Fruit fly (Drosophila melanogaster) whole organism, prepupa: ENCODE measurements around the gene Pep.

ENCODE experiments used
- Blimp-1 ChIP-seq: fragments of 200-800 bp; sonication (Bioruptor generic); optimal IDR thresholded peaks from 3 replicates; lab custom pipeline; 2017; ENCODE audit warnings: missing biosample characterization, missing genetic modification characterization, mild to moderate bottlenecking, moderate library complexity, missing genetic modification reagents
- CG10669 ChIP-seq: fragments of 200-800 bp; sonication (Bioruptor generic); optimal IDR thresholded peaks from 3 replicates; lab custom pipeline; 2018; ENCODE audit warnings: missing biosample characterization, mild to moderate bottlenecking, missing genetic modification characterization, moderate library complexity
- CG11294 ChIP-seq: fragments of 200-800 bp; sonication (Bioruptor generic); IDR thresholded peaks from 2 replicates; pipeline ENCODE4 v1.3.6; 2022; ENCODE audit warnings: missing biosample characterization, missing genetic modification characterization
- CG11762 ChIP-seq: fragments of 200-800 bp; sonication (Bioruptor generic); optimal IDR thresholded peaks from 3 replicates; lab custom pipeline; 2016; ENCODE audit warnings: missing biosample characterization, missing genetic modification characterization; ENCODE audit not compliant: insufficient read depth
- CG15336 ChIP-seq: fragments of 200-800 bp; sonication (Bioruptor generic); IDR thresholded peaks from 2 replicates; pipeline ENCODE4 v1.3.6; 2022; ENCODE audit warnings: missing biosample characterization, missing genetic modification characterization
- CG1621 ChIP-seq: fragments of 200-800 bp; sonication (Bioruptor generic); optimal IDR thresholded peaks from 3 replicates; lab custom pipeline; 2018; ENCODE audit warnings: missing biosample characterization, mild to moderate bottlenecking, missing genetic modification characterization
- CG16779 ChIP-seq: fragments of 200-800 bp; sonication (Bioruptor generic); optimal IDR thresholded peaks from 3 replicates; lab custom pipeline; 2017; ENCODE audit warnings: missing biosample characterization, mild to moderate bottlenecking, missing genetic modification characterization
- CG31627 ChIP-seq: fragments of 200-800 bp; sonication (Bioruptor generic); optimal IDR thresholded peaks from 3 replicates; lab custom pipeline; 2016; ENCODE audit warnings: missing biosample characterization, missing genetic modification characterization
- CG32006 ChIP-seq: fragments of 200-800 bp; sonication (Bioruptor generic); optimal IDR thresholded peaks from 3 replicates; lab custom pipeline; 2017; ENCODE audit warnings: missing biosample characterization, mild to moderate bottlenecking, missing genetic modification characterization
- CG34406 ChIP-seq: fragments of 200-800 bp; sonication (Bioruptor generic); optimal IDR thresholded peaks from 3 replicates; lab custom pipeline; 2016; ENCODE audit warnings: missing biosample characterization, missing genetic modification characterization
- CG3919 ChIP-seq: fragments of 200-800 bp; sonication (Bioruptor generic); optimal IDR thresholded peaks from 3 replicates; lab custom pipeline; 2016; ENCODE audit warnings: missing biosample characterization, missing genetic modification characterization
- CG6163 ChIP-seq: fragments of 200-800 bp; sonication (Bioruptor generic); IDR thresholded peaks from 3 replicates; pipeline ENCODE4 v1.3.6; 2022; ENCODE audit warnings: missing biosample characterization, missing genetic modification characterization
- CG6276 ChIP-seq: fragments of 200-800 bp; sonication (Bioruptor generic); optimal IDR thresholded peaks from 2 replicates; lab custom pipeline; 2017; ENCODE audit warnings: missing biosample characterization, mild to moderate bottlenecking, missing genetic modification characterization
- CG6792 ChIP-seq: fragments of 200-800 bp; sonication (Bioruptor generic); optimal IDR thresholded peaks from 3 replicates; lab custom pipeline; 2016; ENCODE audit warnings: missing biosample characterization, missing genetic modification characterization
- CG6808 ChIP-seq: fragments of 200-800 bp; sonication (Bioruptor generic); optimal IDR thresholded peaks from 3 replicates; lab custom pipeline; 2017; ENCODE audit warnings: missing biosample characterization, missing genetic modification characterization, mild to moderate bottlenecking, moderate library complexity, missing genetic modification reagents
- CG6854 ChIP-seq: fragments of 200-800 bp; sonication (Bioruptor generic); optimal IDR thresholded peaks from 2 replicates; lab custom pipeline; 2017; ENCODE audit warnings: missing biosample characterization, mild to moderate bottlenecking, missing genetic modification characterization
- CG8119 ChIP-seq: fragments of 200-800 bp; sonication (Bioruptor generic); IDR thresholded peaks from 3 replicates; pipeline ENCODE4 v1.3.6; 2022; ENCODE audit warnings: missing biosample characterization, missing genetic modification characterization
- CG8319 ChIP-seq: fragments of 200-800 bp; sonication (Bioruptor generic); optimal IDR thresholded peaks from 3 replicates; lab custom pipeline; 2016; ENCODE audit warnings: missing biosample characterization, missing genetic modification characterization
- CG8632 ChIP-seq: fragments of 200-800 bp; sonication (Bioruptor generic); optimal IDR thresholded peaks from 3 replicates; lab custom pipeline; 2016; ENCODE audit warnings: missing biosample characterization, missing genetic modification characterization
- CG9139 ChIP-seq: fragments of 200-800 bp; sonication (Bioruptor generic); optimal IDR thresholded peaks from 3 replicates; lab custom pipeline; 2017; ENCODE audit warnings: missing biosample characterization, mild to moderate bottlenecking, missing genetic modification characterization
- Eip78C ChIP-seq: fragments of 200-800 bp; sonication (Bioruptor generic); peaks from one replicate; lab custom pipeline; 2016; ENCODE audit warnings: missing biosample characterization, missing genetic modification characterization
- Eip93F ChIP-seq: fragments of 200-800 bp; sonication (Bioruptor generic); optimal IDR thresholded peaks from 2 replicates; lab custom pipeline; 2016; ENCODE audit warnings: missing biosample characterization, mild to moderate bottlenecking, missing genetic modification characterization
- Ets96B ChIP-seq: fragments of 200-800 bp; optimal IDR thresholded peaks from 2 replicates; lab custom pipeline; 2019; ENCODE audit warnings: missing biosample characterization, mild to moderate bottlenecking, missing genetic modification characterization, moderate library complexity
- Gug ChIP-seq: fragments of 200-800 bp; sonication (Bioruptor generic); IDR thresholded peaks from 2 replicates; pipeline ENCODE4 v1.3.6; 2022; ENCODE audit warnings: missing biosample characterization, missing genetic modification characterization
- Hr39 ChIP-seq: fragments of 200-800 bp; sonication (Bioruptor generic); optimal IDR thresholded peaks from 2 replicates; lab custom pipeline; 2016; ENCODE audit warnings: missing biosample characterization, missing genetic modification characterization
- Lpt ChIP-seq: fragments of 200-800 bp; sonication (Bioruptor generic); optimal IDR thresholded peaks from 3 replicates; lab custom pipeline; 2016; ENCODE audit warnings: missing biosample characterization, missing genetic modification characterization
- OdsH ChIP-seq: fragments of 200-800 bp; sonication (Bioruptor generic); optimal IDR thresholded peaks from 3 replicates; lab custom pipeline; 2016; ENCODE audit warnings: missing biosample characterization, missing genetic modification characterization
- Smox ChIP-seq: fragments of 200-800 bp; sonication (Bioruptor generic); optimal IDR thresholded peaks from 3 replicates; lab custom pipeline; 2016; ENCODE audit warnings: missing biosample characterization, missing genetic modification characterization
- Sox102F ChIP-seq: fragments of 200-800 bp; sonication (Bioruptor generic); optimal IDR thresholded peaks from 2 replicates; lab custom pipeline; 2016; ENCODE audit warnings: missing biosample characterization, mild to moderate bottlenecking, missing genetic modification characterization
- Sox15 ChIP-seq: fragments of 200-800 bp; sonication (Bioruptor generic); optimal IDR thresholded peaks from 3 replicates; lab custom pipeline; 2016; ENCODE audit warnings: missing biosample characterization, missing genetic modification characterization
- achi ChIP-seq: fragments of 200-800 bp; sonication (Bioruptor generic); optimal IDR thresholded peaks from 3 replicates; lab custom pipeline; 2016; ENCODE audit warnings: missing biosample characterization, missing genetic modification characterization
- acj6 ChIP-seq: fragments of 200-800 bp; sonication (Bioruptor generic); optimal IDR thresholded peaks from 3 replicates; lab custom pipeline; 2016; ENCODE audit warnings: missing biosample characterization, missing genetic modification characterization
- cyc ChIP-seq: fragments of 200-800 bp; sonication (Bioruptor generic); optimal IDR thresholded peaks from 3 replicates; lab custom pipeline; 2016; ENCODE audit warnings: missing biosample characterization, missing genetic modification characterization
- dac ChIP-seq: fragments of 200-800 bp; sonication (Bioruptor generic); optimal IDR thresholded peaks from 2 replicates; lab custom pipeline; 2017; ENCODE audit warnings: missing biosample characterization, mild to moderate bottlenecking, missing genetic modification characterization
- eg ChIP-seq: fragments of 200-800 bp; sonication (Bioruptor generic); IDR thresholded peaks from 3 replicates; pipeline ENCODE4 v1.3.6; 2022; ENCODE audit warnings: missing biosample characterization, missing genetic modification characterization
- esn ChIP-seq: fragments of 200-800 bp; sonication (Bioruptor generic); optimal IDR thresholded peaks from 2 replicates; lab custom pipeline; 2016; ENCODE audit warnings: missing biosample characterization, mild to moderate bottlenecking, missing genetic modification characterization, moderate library complexity
- fd59A ChIP-seq: fragments of 200-800 bp; sonication (Bioruptor generic); optimal IDR thresholded peaks from 2 replicates; lab custom pipeline; 2017; ENCODE audit warnings: missing biosample characterization, mild to moderate bottlenecking, missing genetic modification characterization, missing genetic modification reagents
- net ChIP-seq: fragments of 200-800 bp; sonication (Bioruptor generic); optimal IDR thresholded peaks from 3 replicates; lab custom pipeline; 2016; ENCODE audit warnings: missing biosample characterization, missing genetic modification characterization
- pdm3 ChIP-seq: fragments of 200-800 bp; sonication (Bioruptor generic); optimal IDR thresholded peaks from 3 replicates; lab custom pipeline; 2016; ENCODE audit warnings: missing biosample characterization, missing genetic modification characterization
- ss ChIP-seq, 2 experiments: fragments of 200-800 bp; sonication (Bioruptor generic); optimal IDR thresholded peaks; 2 replicates in 1 of 2; 3 replicates in 1 of 2; lab custom pipeline; 2017 to 2018; ENCODE audit warnings: mild to moderate bottlenecking in 2 of 2, missing biosample characterization in 2 of 2, missing genetic modification characterization in 2 of 2, moderate library complexity in 1 of 2
- svp ChIP-seq: fragments of 200-800 bp; sonication (Bioruptor generic); peaks from one replicate; lab custom pipeline; 2016; ENCODE audit warnings: missing biosample characterization, missing genetic modification characterization
- vri ChIP-seq: fragments of 200-800 bp; sonication (Bioruptor generic); optimal IDR thresholded peaks from 3 replicates; lab custom pipeline; 2016; ENCODE audit warnings: missing biosample characterization, mild to moderate bottlenecking, missing genetic modification characterization

Gene Pep

DNA sequence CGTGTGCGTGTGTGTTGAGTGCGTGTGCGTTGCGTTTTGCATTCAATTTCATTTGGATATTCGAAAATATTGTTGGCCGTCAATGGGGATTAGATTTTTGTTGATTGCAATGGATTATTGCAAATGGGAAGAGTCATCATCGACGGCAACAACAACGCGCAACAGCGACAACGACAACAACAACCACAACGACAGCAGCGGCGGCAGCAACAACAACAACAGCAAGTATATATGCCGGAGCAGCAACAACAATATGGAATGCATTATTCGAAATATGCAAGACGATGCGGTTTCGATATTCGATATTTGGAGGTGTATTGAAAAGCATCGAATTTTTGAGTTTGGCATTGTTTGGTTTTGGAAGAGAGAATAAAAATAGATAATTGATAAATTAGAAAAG lies 2.8 kb downstream of the Pep start:
- TF ChIP-seq CG6792 (GFP tag; lab: Kevin White, UChicago) (no peak), Sox102F (GFP tag; lab: Kevin White, UChicago) (no peak), CG31627 (GFP tag; lab: Kevin White, UChicago) (no peak), Blimp-1 (GFP tag; lab: Kevin White, UChicago) (no peak), CG6276 (GFP tag; lab: Kevin White, UChicago) (no peak), cyc (no peak), ss (GFP tag; optimal IDR thresholded peaks at IDR 0.05; lab: Kevin White, UChicago) (no peak), CG1621 (tag; lab: Kevin White, UChicago) (no peak), CG15336 (no peak), Lpt (GFP tag; lab: Kevin White, UChicago) (no peak), OdsH (GFP tag; lab: Kevin White, UChicago) (no peak), achi (GFP tag; lab: Kevin White, UChicago) (no peak), Ets96B (tag; lab: Kevin White, UChicago) (no peak), fd59A (no peak), CG3919 (GFP tag; lab: Kevin White, UChicago) (no peak), Sox15 (GFP tag; lab: Kevin White, UChicago) (no peak), dac (GFP tag; lab: Kevin White, UChicago) (no peak), esn (GFP tag; lab: Kevin White, UChicago) (no peak), net (no peak)

DNA sequence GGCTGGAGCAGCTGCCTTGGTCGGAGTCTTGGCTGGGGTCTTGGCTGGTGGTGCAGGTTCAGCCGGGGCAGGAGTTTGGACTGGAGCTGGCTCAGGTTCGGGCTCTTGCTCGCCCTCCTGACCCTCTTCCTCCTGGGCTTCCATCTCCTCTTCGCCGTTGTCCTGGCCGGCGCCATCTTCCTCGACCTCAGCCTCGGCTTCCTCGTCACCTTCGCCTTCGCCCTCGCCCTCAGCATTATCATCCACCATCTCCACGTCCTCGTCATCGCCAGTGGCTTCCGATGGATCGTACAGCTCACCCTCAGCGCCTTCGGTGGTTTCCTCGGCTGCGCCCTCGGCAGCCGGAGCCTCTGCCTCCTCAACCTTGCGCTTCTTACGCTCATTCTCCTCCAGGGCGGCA lies 6.2 kb downstream of the Pep start:
- no peak for TF ChIP-seq CG8632 (GFP tag; lab: Kevin White, UChicago)
- no peak for TF ChIP-seq CG8319
- TF ChIP-seq CG16779, result no peak
- TF ChIP-seq CG15336, result no peak
- no peak for TF ChIP-seq dac (GFP tag; lab: Kevin White, UChicago)
- TF ChIP-seq esn (GFP tag; lab: Kevin White, UChicago), result no peak
- no peak for TF ChIP-seq CG8119 (GFP tag; lab: Robert Waterston, UW)
- no peak for TF ChIP-seq CG6163 (GFP tag; lab: Robert Waterston, UW)
- TF ChIP-seq CG11762, result no peak
- TF ChIP-seq CG11294 (GFP tag; lab: Robert Waterston, UW), result no peak
- no peak for TF ChIP-seq Ets96B (tag; lab: Kevin White, UChicago)
- TF ChIP-seq pdm3 (GFP tag; lab: Kevin White, UChicago), result no peak
- no peak for TF ChIP-seq Gug
- no peak for TF ChIP-seq Hr39 (GFP tag; lab: Kevin White, UChicago)
- no peak for TF ChIP-seq cyc
- TF ChIP-seq ss (GFP tag; optimal IDR thresholded peaks at IDR 0.05; lab: Kevin White, UChicago), result no peak
- no peak for TF ChIP-seq Smox

DNA sequence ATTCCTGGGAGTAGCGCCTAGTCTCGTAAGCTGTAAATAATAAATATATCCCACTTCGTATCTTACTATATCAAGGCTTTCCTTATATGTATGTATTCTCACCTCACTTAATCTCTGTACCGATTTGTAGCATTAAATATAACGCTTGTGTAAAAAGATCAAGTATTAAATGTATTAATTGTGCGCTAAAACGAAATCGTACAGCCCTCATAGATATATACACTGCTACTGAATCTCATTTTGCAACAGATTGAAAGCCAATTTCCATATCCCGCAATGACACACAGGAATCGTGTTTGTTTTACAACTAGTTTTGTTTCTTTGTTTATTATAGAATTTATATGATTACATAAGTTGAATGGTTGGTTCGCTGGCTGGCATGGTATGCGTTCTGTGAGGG lies 7.0 kb downstream of the Pep start:
- TF ChIP-seq CG32006 (GFP tag; lab: Kevin White, UChicago), result no peak
- no peak for TF ChIP-seq svp
- no peak for TF ChIP-seq Eip93F (GFP tag; lab: Kevin White, UChicago)
- no peak for TF ChIP-seq Gug

DNA sequence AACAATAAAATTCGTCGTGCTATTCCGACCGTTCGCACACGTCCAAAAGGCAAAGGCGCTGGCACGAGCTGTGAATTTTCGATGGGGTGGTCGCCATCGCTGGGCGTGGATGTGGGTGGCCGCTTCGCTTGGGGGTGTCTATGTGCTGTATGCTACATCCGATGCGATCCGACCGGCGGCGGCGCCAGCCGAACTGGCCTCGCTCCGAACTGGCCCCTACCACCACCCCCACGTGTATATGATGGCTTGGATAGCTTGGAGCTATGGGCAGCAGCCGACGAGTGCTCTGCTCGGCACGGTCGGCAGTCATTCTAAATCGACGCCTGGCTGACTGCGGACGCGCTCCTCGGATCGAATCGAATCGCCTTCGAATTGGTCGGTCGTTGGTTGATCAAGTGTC lies 11.7 kb downstream of the Pep start, which contains the start of gene CG7497:
TSS of gene CG7497 (plus strand) at position 308 of the 400 bp plus-strand sequence.
- no peak for TF ChIP-seq CG6854 (GFP tag; lab: Kevin White, UChicago)
- TF ChIP-seq CG32006 (GFP tag; lab: Kevin White, UChicago), result no peak
- TF ChIP-seq acj6 (GFP tag; lab: Kevin White, UChicago), result no peak

DNA sequence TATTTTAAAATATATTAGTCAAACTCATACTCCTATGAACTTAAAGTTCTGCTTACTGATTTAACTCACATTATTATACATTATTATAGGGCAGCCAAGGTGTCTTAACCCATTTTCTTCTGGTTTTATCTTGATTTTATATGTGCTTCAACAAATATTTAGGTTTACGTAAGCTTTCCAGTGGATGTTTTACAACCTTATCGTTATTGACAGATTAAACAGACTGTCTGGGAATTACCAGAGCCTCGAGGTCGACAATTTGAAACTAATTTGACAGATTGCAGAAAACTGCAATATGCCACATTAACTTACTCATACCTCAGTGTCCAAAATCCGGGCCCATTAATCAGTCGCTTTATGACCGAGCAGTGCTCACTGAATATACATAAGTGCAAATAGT lies 13.6 kb downstream of the Pep start:
- no peak for TF ChIP-seq eg (GFP tag; lab: Robert Waterston, UW)
- no peak for TF ChIP-seq CG32006 (GFP tag; lab: Kevin White, UChicago)
- peak; percentile 8 for TF ChIP-seq esn (GFP tag; lab: Kevin White, UChicago)
- peak; percentile 2 for TF ChIP-seq Sox102F (GFP tag; lab: Kevin White, UChicago)
- TF ChIP-seq CG10669 (GFP tag; lab: Kevin White, UChicago), result peak; percentile 21
- TF ChIP-seq CG8632 (GFP tag; lab: Kevin White, UChicago), result peak; percentile 17
- TF ChIP-seq CG6808 (GFP tag; lab: Kevin White, UChicago), result peak; percentile 34
- peak; percentile 81 for TF ChIP-seq Eip78C (GFP tag; lab: Kevin White, UChicago)
- peak; percentile 32 for TF ChIP-seq net
- peak; percentile 5 for TF ChIP-seq CG1621 (tag; lab: Kevin White, UChicago)
- TF ChIP-seq CG15336, result no peak
- no peak for TF ChIP-seq Smox
- peak; percentile 5 for TF ChIP-seq acj6 (GFP tag; lab: Kevin White, UChicago)
- TF ChIP-seq CG6163 (GFP tag; lab: Robert Waterston, UW), result peak; percentile 10; the same call in 1 of the 3 replicates
- TF ChIP-seq CG9139 (GFP tag; lab: Kevin White, UChicago), result peak; percentile 51
- no peak for TF ChIP-seq CG31627 (GFP tag; lab: Kevin White, UChicago)
- peak in 1 of 2 experiments; percentile 48 for TF ChIP-seq ss (GFP tag; optimal IDR thresholded peaks at IDR 0.05; lab: Kevin White, UChicago)
- TF ChIP-seq CG6854 (GFP tag; lab: Kevin White, UChicago), result peak; percentile 63
- TF ChIP-seq vri (GFP tag; lab: Kevin White, UChicago), result peak; percentile 6
- TF ChIP-seq CG34406, result peak; percentile 2
- no peak for TF ChIP-seq Blimp-1 (GFP tag; lab: Kevin White, UChicago)
- peak; percentile 4 for TF ChIP-seq OdsH (GFP tag; lab: Kevin White, UChicago)
- TF ChIP-seq, all 60 proteins: peak for 16
